Worm (Caenorhabditis elegans) whole organism, L3 larva: ENCODE data around the gene rpl-33.

Experiments used
- nfya-1 ChIP-seq: sonication (generic microtip); optimal IDR thresholded peaks from 2 replicates; lab custom pipeline; 2017; ENCODE audit warnings: missing genetic modification characterization, mild to moderate bottlenecking, missing compliant biosample characterization, antibody characterized with exemption, moderate library complexity; ENCODE audit not compliant: insufficient read depth
- nhr-23 ChIP-seq: fragments of 150-350 bp; optimal IDR thresholded peaks from 2 replicates; lab custom pipeline; 2014; ENCODE audit warnings: missing biosample characterization, missing genetic modification reagents, missing genetic modification characterization

ce11 chrII:7070434-7070833 is 34.9 kb upstream of the rpl-33 start:
- no peak for TF ChIP-seq nfya-1 (tag; lab: Kevin White, UChicago)
- no peak for TF ChIP-seq nhr-23 (tag; lab: Kevin White, UChicago)
